Fruit fly (Drosophila melanogaster) whole organism, embryonic: ENCODE results near the gene fbl.

Source experiments
- Abd-B ChIP-seq: fragments of 200-800 bp; sonication (Bioruptor generic); optimal IDR thresholded peaks from 2 replicates; lab custom pipeline; 2018; ENCODE audit warnings: missing biosample characterization, mild to moderate bottlenecking, missing genetic modification characterization, moderate library complexity
- Atf-2 ChIP-seq: fragments of 200-800 bp; sonication (Bioruptor generic); optimal IDR thresholded peaks from 2 replicates; lab custom pipeline; 2016; ENCODE audit warnings: missing biosample characterization, missing genetic modification characterization
- C15 ChIP-seq: fragments of 200-800 bp; sonication (Bioruptor generic); IDR thresholded peaks from 3 replicates; pipeline ENCODE4 v1.3.6; 2022; ENCODE audit warnings: missing biosample characterization, missing genetic modification characterization
- CG10209 ChIP-seq: fragments of 200-800 bp; sonication (Bioruptor generic); optimal IDR thresholded peaks from 3 replicates; lab custom pipeline; 2017; ENCODE audit warnings: missing biosample characterization, mild to moderate bottlenecking, missing genetic modification characterization, missing genetic modification reagents
- CG10431 ChIP-seq: fragments of 200-800 bp; sonication (Bioruptor generic); optimal IDR thresholded peaks from 3 replicates; lab custom pipeline; 2018; ENCODE audit warnings: missing biosample characterization, mild to moderate bottlenecking, missing genetic modification characterization
- CG11695 ChIP-seq: fragments of 200-800 bp; sonication (Bioruptor generic); IDR thresholded peaks from 3 replicates; pipeline ENCODE4 v1.3.6; 2022; ENCODE audit warnings: missing biosample characterization, missing genetic modification characterization
- CG11723 ChIP-seq: fragments of 200-800 bp; sonication (Bioruptor generic); optimal IDR thresholded peaks from 2 replicates; lab custom pipeline; 2017; ENCODE audit warnings: missing biosample characterization, mild to moderate bottlenecking, missing genetic modification characterization
- CG12155 ChIP-seq: fragments of 200-800 bp; sonication (Bioruptor generic); optimal IDR thresholded peaks from 3 replicates; lab custom pipeline; 2016; ENCODE audit warnings: missing biosample characterization, missing genetic modification characterization
- CG12299 ChIP-seq: fragments of 200-800 bp; sonication (Bioruptor generic); optimal IDR thresholded peaks from 2 replicates; lab custom pipeline; 2018; ENCODE audit warnings: missing biosample characterization, mild to moderate bottlenecking, missing genetic modification characterization
- CG17361 ChIP-seq: fragments of 200-800 bp; sonication (Bioruptor generic); IDR thresholded peaks from 3 replicates; pipeline ENCODE4 v1.3.6; 2022; ENCODE audit warnings: missing biosample characterization, missing genetic modification characterization
- CG18011 ChIP-seq: fragments of 200-800 bp; sonication (Bioruptor generic); optimal IDR thresholded peaks from 2 replicates; lab custom pipeline; 2017; ENCODE audit warnings: missing biosample characterization, missing genetic modification characterization, mild to moderate bottlenecking, moderate library complexity, missing genotype
- CG2116 ChIP-seq: fragments of 200-800 bp; sonication (Bioruptor generic); optimal IDR thresholded peaks from 3 replicates; lab custom pipeline; 2018; ENCODE audit warnings: missing biosample characterization, mild to moderate bottlenecking, missing genetic modification characterization
- CG31224 ChIP-seq: fragments of 200-800 bp; sonication (Bioruptor generic); IDR thresholded peaks from 2 replicates; pipeline ENCODE4 v1.3.6; 2022; ENCODE audit warnings: missing biosample characterization, missing genetic modification characterization
- CG4404 ChIP-seq: fragments of 200-800 bp; sonication (Bioruptor generic); IDR thresholded peaks from 2 replicates; pipeline ENCODE4 v1.3.6; 2022; ENCODE audit warnings: missing biosample characterization, missing genetic modification characterization
- CG4854 ChIP-seq: fragments of 200-800 bp; sonication (Bioruptor generic); optimal IDR thresholded peaks from 2 replicates; lab custom pipeline; 2016; ENCODE audit warnings: missing biosample characterization, missing genetic modification characterization, inconsistent platforms
- CG7745 ChIP-seq: fragments of 200-800 bp; sonication (Bioruptor generic); optimal IDR thresholded peaks from 2 replicates; lab custom pipeline; 2018; ENCODE audit warnings: missing biosample characterization, mild to moderate bottlenecking, missing genetic modification characterization, moderate library complexity
- CG7839 ChIP-seq: fragments of 200-800 bp; sonication (Bioruptor generic); optimal IDR thresholded peaks from 3 replicates; lab custom pipeline; 2018; ENCODE audit warnings: missing biosample characterization, mild to moderate bottlenecking, missing genetic modification characterization, moderate library complexity
- CG8359 ChIP-seq: fragments of 200-800 bp; sonication (Bioruptor generic); optimal IDR thresholded peaks from 2 replicates; lab custom pipeline; 2017; ENCODE audit warnings: missing biosample characterization, mild to moderate bottlenecking, missing genetic modification characterization, borderline replicate concordance
- CG8944 ChIP-seq: fragments of 200-800 bp; sonication (Bioruptor generic); optimal IDR thresholded peaks from 3 replicates; lab custom pipeline; 2016; ENCODE audit warnings: missing biosample characterization, missing genetic modification characterization
- CG9609 ChIP-seq: fragments of 200-800 bp; sonication (Bioruptor generic); optimal IDR thresholded peaks from 3 replicates; lab custom pipeline; 2016; ENCODE audit warnings: missing biosample characterization, missing genetic modification characterization
- Deaf1 ChIP-seq: fragments of 200-800 bp; optimal IDR thresholded peaks from 3 replicates; lab custom pipeline; 2019; ENCODE audit warnings: missing biosample characterization, mild to moderate bottlenecking, missing genetic modification characterization, moderate library complexity
- Dip2 ChIP-seq: fragments of 200-800 bp; sonication (Bioruptor generic); IDR thresholded peaks from 2 replicates; pipeline ENCODE4 v1.3.6; 2022; ENCODE audit warnings: missing biosample characterization, missing genetic modification characterization
- Doc2 ChIP-seq: fragments of 200-800 bp; sonication (Bioruptor generic); IDR thresholded peaks from 2 replicates; pipeline ENCODE4 v1.3.6; 2022; ENCODE audit warnings: missing biosample characterization, missing genetic modification characterization
- Dref ChIP-seq: fragments of 200-800 bp; sonication (Bioruptor generic); IDR thresholded peaks from 2 replicates; pipeline ENCODE4 v1.3.6; 2022; ENCODE audit warnings: missing biosample characterization, missing genetic modification characterization
- E2f1 ChIP-seq: fragments of 200-800 bp; sonication (Bioruptor generic); IDR thresholded peaks from 2 replicates; pipeline ENCODE4 v1.3.6; 2022; ENCODE audit warnings: missing biosample characterization, missing genetic modification characterization
- Fer1 ChIP-seq: fragments of 200-800 bp; sonication (Bioruptor generic); optimal IDR thresholded peaks from 2 replicates; lab custom pipeline; 2017; ENCODE audit warnings: missing biosample characterization, mild to moderate bottlenecking, missing genetic modification characterization
- GATAe ChIP-seq: fragments of 200-800 bp; sonication (Bioruptor generic); conservative IDR thresholded peaks from 2 replicates; pipeline ENCODE4 v1.3.6; 2022; ENCODE audit warnings: missing biosample characterization, missing genetic modification characterization
- Hmr ChIP-seq: fragments of 200-800 bp; sonication (Bioruptor generic); optimal IDR thresholded peaks from 3 replicates; lab custom pipeline; 2017; ENCODE audit warnings: mild to moderate bottlenecking, missing biosample characterization, missing genetic modification reagents, missing genetic modification characterization
- Lhr ChIP-seq: fragments of 200-800 bp; sonication (Bioruptor generic); optimal IDR thresholded peaks from 3 replicates; lab custom pipeline; 2017; ENCODE audit warnings: mild to moderate bottlenecking, missing biosample characterization, missing genetic modification reagents, missing genetic modification characterization
- NC2α ChIP-seq: fragments of 200-800 bp; sonication (Bioruptor generic); optimal IDR thresholded peaks from 2 replicates; lab custom pipeline; 2016; ENCODE audit warnings: missing biosample characterization, missing genetic modification characterization
- Oaz ChIP-seq: fragments of 200-800 bp; sonication (Bioruptor generic); IDR thresholded peaks from 2 replicates; pipeline ENCODE4 v1.3.6; 2022; ENCODE audit warnings: missing biosample characterization, missing genetic modification characterization
- Oli ChIP-seq: fragments of 200-800 bp; sonication (Bioruptor generic); optimal IDR thresholded peaks from 2 replicates; lab custom pipeline; 2018; ENCODE audit warnings: missing biosample characterization, mild to moderate bottlenecking, missing genetic modification characterization, moderate library complexity
- Ptx1 ChIP-seq: fragments of 200-800 bp; sonication (Bioruptor generic); IDR thresholded peaks from 2 replicates; pipeline ENCODE4 v1.3.6; 2022; ENCODE audit warnings: missing biosample characterization, missing genetic modification characterization
- Rx ChIP-seq: fragments of 200-800 bp; sonication (Bioruptor generic); IDR thresholded peaks from 2 replicates; pipeline ENCODE4 v1.3.6; 2022; ENCODE audit warnings: missing biosample characterization, missing genetic modification characterization
- ash1 ChIP-seq: fragments of 200-800 bp; sonication (Bioruptor generic); optimal IDR thresholded peaks from 2 replicates; lab custom pipeline; 2018; ENCODE audit warnings: missing biosample characterization, mild to moderate bottlenecking, missing genetic modification characterization
- bab2 ChIP-seq: fragments of 200-800 bp; sonication (Bioruptor generic); optimal IDR thresholded peaks from 2 replicates; lab custom pipeline; 2016; ENCODE audit warnings: missing biosample characterization, missing genetic modification characterization
- bbx ChIP-seq: fragments of 200-800 bp; sonication (Bioruptor generic); IDR thresholded peaks from 2 replicates; pipeline ENCODE4 v1.3.6; 2022; ENCODE audit warnings: missing biosample characterization, missing genetic modification characterization; ENCODE audit not compliant: partially characterized antibody
- bcd ChIP-seq: fragments of 200-800 bp; sonication (Bioruptor generic); optimal IDR thresholded peaks from 2 replicates; lab custom pipeline; 2017; ENCODE audit warnings: missing biosample characterization, mild to moderate bottlenecking, missing genetic modification characterization
- gem ChIP-seq: fragments of 200-800 bp; sonication (Bioruptor generic); optimal IDR thresholded peaks from 2 replicates; lab custom pipeline; 2019; ENCODE audit warnings: missing biosample characterization, mild to moderate bottlenecking, missing genetic modification characterization, moderate library complexity
- her ChIP-seq: fragments of 200-800 bp; sonication (Bioruptor generic); optimal IDR thresholded peaks from 2 replicates; lab custom pipeline; 2016; ENCODE audit warnings: missing biosample characterization, missing genetic modification characterization
- klu ChIP-seq: fragments of 200-800 bp; sonication (Bioruptor generic); IDR thresholded peaks from 2 replicates; pipeline ENCODE4 v1.3.6; 2022; ENCODE audit warnings: missing biosample characterization, missing genetic modification characterization
- odd ChIP-seq: fragments of 200-800 bp; sonication (Bioruptor generic); optimal IDR thresholded peaks from 2 replicates; lab custom pipeline; 2017; ENCODE audit warnings: missing biosample characterization, mild to moderate bottlenecking, missing genetic modification characterization
- prd ChIP-seq, 3 experiments: fragments of >200 bp in 2 of 3; fragments of 200-800 bp in 1 of 3; sonication (Bioruptor generic) in 1 of 3; optimal IDR thresholded peaks in 2 of 3; IDR thresholded peaks in 1 of 3; 2 replicates in 2 of 3; 3 replicates in 1 of 3; pipeline versions ENCODE4 v1.3.6 to Lab custom; 2017 to 2022; ENCODE audit warnings: missing biosample characterization in 1 of 3, missing genetic modification characterization in 1 of 3
- schlank ChIP-seq: fragments of 200-800 bp; sonication (Bioruptor generic); optimal IDR thresholded peaks from 2 replicates; lab custom pipeline; 2018; ENCODE audit warnings: missing biosample characterization, mild to moderate bottlenecking, missing genetic modification characterization
- slbo ChIP-seq: fragments of 200-800 bp; sonication (Bioruptor generic); IDR thresholded peaks from 2 replicates; pipeline ENCODE4 v1.3.6; 2022; ENCODE audit warnings: missing biosample characterization, missing genetic modification characterization
- sug ChIP-seq: fragments of 200-800 bp; optimal IDR thresholded peaks from 2 replicates; lab custom pipeline; 2019; ENCODE audit warnings: missing biosample characterization, mild to moderate bottlenecking, missing genetic modification characterization, moderate library complexity
- tx ChIP-seq: fragments of 200-800 bp; sonication (Bioruptor generic); optimal IDR thresholded peaks from 2 replicates; lab custom pipeline; 2016; ENCODE audit warnings: missing biosample characterization, missing genetic modification characterization
- unc-4 ChIP-seq: fragments of 200-800 bp; sonication (Bioruptor generic); IDR thresholded peaks from 2 replicates; pipeline ENCODE4 v1.3.6; 2022; ENCODE audit warnings: missing biosample characterization, missing genetic modification characterization; ENCODE audit not compliant: partially characterized antibody
- unpg ChIP-seq: fragments of 200-800 bp; sonication (Bioruptor generic); optimal IDR thresholded peaks from 3 replicates; lab custom pipeline; 2018; ENCODE audit warnings: missing biosample characterization, mild to moderate bottlenecking, missing genetic modification characterization, moderate library complexity

fbl gene

DNA sequence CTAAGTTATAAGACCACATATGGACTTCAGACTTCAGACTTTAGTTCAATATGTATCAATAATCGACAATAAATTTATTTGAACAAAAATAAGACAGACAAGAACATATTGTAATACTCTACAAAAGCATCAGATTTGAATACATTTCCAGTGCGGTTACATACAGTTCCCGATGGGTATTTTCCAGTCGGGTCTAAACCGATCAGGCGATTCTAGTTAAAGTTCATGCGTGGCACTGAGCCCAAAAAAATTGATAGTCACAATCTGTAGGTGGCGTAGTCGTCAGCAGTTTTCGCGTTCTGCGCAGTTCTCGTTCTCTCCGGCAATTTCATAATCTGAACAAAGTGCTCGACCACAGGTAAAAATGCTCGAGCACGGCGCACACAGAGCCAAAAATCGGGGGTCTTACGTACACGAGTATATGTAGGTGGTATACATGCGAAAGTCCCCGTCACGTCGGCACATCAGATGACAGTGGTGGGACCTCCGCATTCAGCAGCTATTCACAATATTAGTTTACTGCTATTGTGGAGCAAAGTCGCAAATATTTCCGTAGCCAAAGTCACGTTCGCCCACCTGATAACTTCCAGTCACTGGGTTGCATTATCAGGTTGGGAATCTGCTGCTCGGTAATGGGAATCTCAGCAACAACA, 11.2 kb downstream of the fbl start (continued):
- TF ChIP-seq C15 (no peak), Dip2 (GFP tag; lab: Robert Waterston, UW) (no peak), odd (GFP tag; lab: Kevin White, UChicago) (no peak), Abd-B (GFP tag; lab: Kevin White, UChicago) (no peak), CG18011 (no peak), Fer1 (peak; percentile 69), Ptx1 (peak; percentile 49), CG17361 (GFP tag; lab: Robert Waterston, UW) (peak; percentile 51; the same call in 1 of the 3 replicates), tx (GFP tag; lab: Kevin White, UChicago) (no peak), CG4404 (no peak), Oaz (GFP tag; lab: Robert Waterston, UW) (0 out of 2 replicates have a peak, but pooled peaks have one; percentile 6), bab2 (peak; percentile 32), unpg (GFP tag; lab: Kevin White, UChicago) (peak; percentile 26), CG10209 (GFP tag; lab: Kevin White, UChicago) (peak; percentile 40), CG8944 (peak; percentile 8), slbo (GFP tag; lab: Robert Waterston, UW) (peak; percentile 69), Doc2 (no peak), Hmr (GFP tag; lab: Kevin White, UChicago) (peak; percentile 79), CG11695 (peak; percentile 46; the same call in 1 of the 3 replicates), ash1 (GFP tag; lab: Kevin White, UChicago) (no peak), CG12155 (peak; percentile 60), bbx (GFP tag; lab: Robert Waterston, UW) (0 out of 2 replicates have a peak, but pooled peaks have one; percentile 21), CG12299 (tag; lab: Kevin White, UChicago) (no peak), CG31224 (GFP tag; lab: Robert Waterston, UW) (no peak), Deaf1 (tag; lab: Kevin White, UChicago) (peak; percentile 37), NC2α (GFP tag; lab: Kevin White, UChicago) (no peak), schlank (no peak), CG10431 (peak; percentile 63), klu (no peak), CG4854 (GFP tag; lab: Kevin White, UChicago) (no peak), Oli (peak; percentile 48), GATAe (GFP tag; lab: Robert Waterston, UW) (no peak; the same call in 1 of the 2 replicates), CG7839 (peak; percentile 63), E2f1 (GFP tag; lab: Robert Waterston, UW) (peak; percentile 54; the same call in 1 of the 2 replicates), sug (tag; lab: Kevin White, UChicago) (peak; percentile 73), gem (tag; lab: Kevin White, UChicago) (peak; percentile 71), her (GFP tag; lab: Kevin White, UChicago) (no peak), bcd (peak; percentile 53), prd (optimal IDR thresholded peaks at IDR 0.05; lab: Kevin White, UChicago) (no peak), prd (GFP tag; IDR thresholded peaks at IDR 0.05; lab: Robert Waterston, UW) (peak; percentile 51), Dref (GFP tag; lab: Robert Waterston, UW) (0 out of 2 replicates have a peak, but pooled peaks have one; percentile 15), CG7745 (no peak), Atf-2 (GFP tag; lab: Kevin White, UChicago) (peak; percentile 29), CG2116 (no peak), Rx (GFP tag; lab: Robert Waterston, UW) (no peak), CG11723 (GFP tag; lab: Kevin White, UChicago) (no peak), CG9609 (GFP tag; lab: Kevin White, UChicago) (no peak), CG8359 (no peak), Lhr (GFP tag; lab: Kevin White, UChicago) (no peak), unc-4 (no peak)
